Worm (Caenorhabditis elegans) whole organism, L3 larva: Measurements from ENCODE around the gene F16H6.3.

ENCODE experiments used
- ama-1 ChIP-seq: fragments of 150-350 bp; optimal IDR thresholded peaks from 2 replicates; lab custom pipeline; 2018
- ceh-82 ChIP-seq: fragments of 150-350 bp; optimal IDR thresholded peaks from 2 replicates; lab custom pipeline; 2014; ENCODE audit warnings: missing biosample characterization, missing genetic modification characterization
- ceh-9 ChIP-seq: sonication (generic microtip); optimal IDR thresholded peaks from 2 replicates; lab custom pipeline; 2018; ENCODE audit warnings: missing biosample characterization, missing genetic modification characterization
- elt-1 ChIP-seq: fragments of 150-350 bp; optimal IDR thresholded peaks from 2 replicates; lab custom pipeline; 2014; ENCODE audit warnings: missing biosample characterization, missing genetic modification characterization
- elt-3 ChIP-seq, 3 experiments: fragments of 150-350 bp in 1 of 3; sonication (generic microtip) in 2 of 3; optimal IDR thresholded peaks; 2 replicates in 2 of 3; 4 replicates in 1 of 3; lab custom pipeline; 2014 to 2017; ENCODE audit warnings: missing biosample characterization in 3 of 3, missing genetic modification characterization in 3 of 3
- fkh-2 ChIP-seq: fragments of 150-350 bp; optimal IDR thresholded peaks from 2 replicates; lab custom pipeline; 2014; ENCODE audit warnings: missing biosample characterization, missing genetic modification reagents, missing genetic modification characterization
- jun-1 ChIP-seq: fragments of 150-350 bp; optimal IDR thresholded peaks from 2 replicates; lab custom pipeline; 2014; ENCODE audit warnings: missing biosample characterization, missing genetic modification reagents, missing genetic modification characterization
- nfya-1 ChIP-seq: sonication (generic microtip); optimal IDR thresholded peaks from 2 replicates; lab custom pipeline; 2017; ENCODE audit warnings: missing genetic modification characterization, mild to moderate bottlenecking, missing compliant biosample characterization, antibody characterized with exemption, moderate library complexity; ENCODE audit not compliant: insufficient read depth
- nhr-67 ChIP-seq: fragments of 150-350 bp; optimal IDR thresholded peaks from 2 replicates; lab custom pipeline; 2014; ENCODE audit warnings: missing biosample characterization, missing genetic modification characterization
- nhr-77 ChIP-seq: fragments of 150-350 bp; optimal IDR thresholded peaks from 2 replicates; lab custom pipeline; 2014; ENCODE audit warnings: missing biosample characterization, missing genetic modification characterization
- snpc-4 ChIP-seq: fragments of 150-350 bp; optimal IDR thresholded peaks from 2 replicates; lab custom pipeline; 2014; ENCODE audit warnings: missing biosample characterization, missing genetic modification characterization
- unc-39 ChIP-seq: sonication (generic microtip); optimal IDR thresholded peaks from 4 replicates; lab custom pipeline; 2017; ENCODE audit warnings: missing biosample characterization, missing genetic modification characterization
- ztf-11 ChIP-seq: fragments of 150-350 bp; optimal IDR thresholded peaks from 2 replicates; lab custom pipeline; 2014; ENCODE audit warnings: missing biosample characterization, missing genetic modification characterization

- TF ChIP-seq nfya-1 (tag; lab: Kevin White, UChicago) = no peak
- TF ChIP-seq elt-3 (tag; optimal IDR thresholded peaks at IDR 0.05; lab: Kevin White, UChicago) = no peak
- TF ChIP-seq ztf-11 (tag; lab: Kevin White, UChicago) = no peak
- TF ChIP-seq unc-39 (tag; lab: Kevin White, UChicago) = no peak
- no peak for TF ChIP-seq ama-1 (lab: Kevin White, UChicago)
- TF ChIP-seq nhr-67 (tag; lab: Kevin White, UChicago) = no peak
- no peak for TF ChIP-seq nhr-77
- no peak for TF ChIP-seq jun-1
- TF ChIP-seq fkh-2 = no peak
- no peak for TF ChIP-seq elt-1 (tag; lab: Kevin White, UChicago)
- TF ChIP-seq ceh-82 (tag; lab: Kevin White, UChicago) = no peak
- TF ChIP-seq ceh-9 (tag; lab: Kevin White, UChicago) = no peak
- no peak for TF ChIP-seq snpc-4 (tag; lab: Kevin White, UChicago)
Measured at ce11 chrV:18164758-18165157, 30.3 kb upstream of the F16H6.3 start, which contains the start of gene C14A6.5.
